Fruit fly (Drosophila melanogaster) whole organism: ENCODE data around the gene CG34398.

ENCODE experiments used
- CG8478 ChIP-seq: fragments of >200 bp; optimal IDR thresholded peaks from 2 replicates; lab custom pipeline; 2018; ENCODE audit warnings: inconsistent platforms
- Dll ChIP-seq: fragments of >200 bp; optimal IDR thresholded peaks from 2 replicates; lab custom pipeline; 2017
- EcR ChIP-seq, 2 experiments: fragments of >200 bp; optimal IDR thresholded peaks; 2 replicates each; lab custom pipeline; 2017; ENCODE audit warnings: missing biosample characterization in 2 of 2, missing genetic modification characterization in 2 of 2, missing genetic modification reagents in 2 of 2
- pan ChIP-seq: fragments of >200 bp; optimal IDR thresholded peaks from 2 replicates; lab custom pipeline; 2017
- psq ChIP-seq: fragments of >200 bp; optimal IDR thresholded peaks from 2 replicates; lab custom pipeline; 2017
- usp ChIP-seq: fragments of >200 bp; optimal IDR thresholded peaks from 2 replicates; lab custom pipeline; 2017; ENCODE audit warnings: missing biosample characterization, missing genetic modification characterization, mixed read lengths

Gene CG34398

DNA sequence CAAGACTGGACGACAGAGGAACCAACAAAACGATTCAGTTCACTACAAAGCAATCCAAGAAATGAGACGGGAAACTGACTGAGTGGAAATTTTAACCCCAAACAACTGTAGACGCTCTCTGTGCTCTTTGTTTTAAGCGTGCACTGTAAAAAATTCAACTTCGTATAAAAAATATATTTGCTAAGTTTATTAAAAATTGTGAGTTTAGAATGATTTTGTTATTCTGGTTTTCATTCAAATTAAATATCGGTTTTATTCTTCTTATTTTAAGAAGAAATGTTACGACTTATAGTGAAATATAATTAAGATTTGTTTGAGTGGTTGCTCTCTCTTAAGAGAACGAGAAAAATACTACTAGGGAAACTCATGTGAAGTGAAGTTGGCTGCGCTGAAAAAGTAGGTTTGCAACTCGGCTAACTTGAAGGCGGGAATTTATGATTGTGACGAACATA, 59.5 kb downstream of the CG34398 start:
- TF ChIP-seq pan, result no peak
- TF ChIP-seq psq (lab: Kevin White, UChicago), result no peak

DNA sequence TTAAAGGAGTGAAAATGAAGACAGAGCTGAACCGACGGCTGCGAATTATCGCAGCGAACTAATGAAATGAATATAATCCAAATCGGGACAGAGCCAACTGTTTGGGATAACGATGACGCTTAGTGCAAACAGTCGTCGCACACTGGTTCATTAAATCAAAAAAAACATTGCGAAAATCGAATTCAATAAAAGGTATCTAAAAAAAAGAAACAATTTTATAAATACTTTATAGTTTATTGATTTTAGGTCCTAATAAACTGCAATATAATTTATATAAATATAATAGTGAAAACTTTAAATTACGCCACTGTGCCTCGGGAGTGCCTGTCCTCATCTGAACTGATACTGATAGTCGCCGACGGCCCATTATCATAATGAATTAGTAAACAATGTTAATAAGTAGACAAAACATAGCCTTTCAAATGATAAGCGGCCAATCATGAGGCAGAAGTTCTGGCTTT, 60.4 kb downstream of the CG34398 start, which contains the start of gene CG31886:
TSS of gene CG31886 (minus strand) at position 51 of the 461 bp plus-strand sequence.
- TF ChIP-seq usp (GFP tag; lab: Kevin White, UChicago) (no peak), EcR (GFP tag; optimal IDR thresholded peaks at IDR 0.05; lab: Kevin White, UChicago) (no peak), Dll (no peak), psq (lab: Kevin White, UChicago) (no peak), pan (no peak), CG8478 (lab: Kevin White, UChicago) (no peak)

DNA sequence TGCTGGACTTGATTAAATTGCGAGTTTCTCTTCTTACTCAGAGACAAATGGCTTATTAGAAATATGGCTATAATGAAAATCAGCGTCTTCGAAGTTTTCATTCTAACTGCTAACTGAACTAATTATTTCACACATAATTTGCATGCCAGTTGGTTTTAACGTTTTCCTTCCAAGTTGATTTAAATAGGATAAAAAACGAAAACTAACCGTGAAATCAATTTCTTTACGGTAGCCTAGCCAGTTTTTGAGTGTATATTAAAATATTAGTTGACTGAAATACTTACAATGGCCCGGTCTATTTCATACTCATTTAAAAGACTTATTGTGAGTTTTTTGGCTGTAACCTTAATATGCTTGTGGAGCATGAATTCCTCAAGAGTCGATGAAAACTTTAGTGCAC, 63.7 kb downstream of the CG34398 start, which contains the start of the genes CG9525 and CG32985:
TSS of gene CG9525 (minus strand) at position 101 of the 400 bp plus-strand sequence.
TSS of gene CG32985 (plus strand) at position 280 of the 400 bp plus-strand sequence.
- no peak for TF ChIP-seq usp (GFP tag; lab: Kevin White, UChicago)
- no peak for TF ChIP-seq EcR (GFP tag; optimal IDR thresholded peaks at IDR 0.05; lab: Kevin White, UChicago)
- no peak for TF ChIP-seq psq (lab: Kevin White, UChicago)
- no peak for TF ChIP-seq CG8478 (lab: Kevin White, UChicago)
- TF ChIP-seq pan, result no peak
- TF ChIP-seq Dll, result no peak

DNA sequence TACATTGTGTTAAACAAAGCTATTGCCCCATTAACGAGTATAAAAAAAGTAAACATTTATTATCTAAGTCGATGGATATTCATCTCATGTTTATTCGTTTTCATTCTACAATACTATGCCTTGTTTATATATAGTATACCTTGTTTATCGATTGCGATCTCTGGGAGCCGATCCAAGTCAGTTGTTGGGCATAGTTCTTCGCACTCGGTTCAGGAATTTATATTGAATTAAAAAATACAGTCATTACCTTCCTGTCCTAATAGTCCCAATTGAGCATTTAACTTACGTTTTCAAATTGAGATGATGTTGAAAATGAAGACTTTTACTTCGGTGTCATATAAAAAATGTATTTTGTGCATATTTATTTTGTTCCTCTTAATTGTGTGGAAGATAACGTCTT, 66.1 kb downstream of the CG34398 start, which contains the start of gene CG32984:
TSS of gene CG32984 (plus strand) at position 301 of the 400 bp plus-strand sequence.
- no peak for TF ChIP-seq CG8478 (lab: Kevin White, UChicago)
- TF ChIP-seq psq (lab: Kevin White, UChicago), result no peak
- no peak for TF ChIP-seq EcR (GFP tag; optimal IDR thresholded peaks at IDR 0.05; lab: Kevin White, UChicago)
- no peak for TF ChIP-seq usp (GFP tag; lab: Kevin White, UChicago)
- TF ChIP-seq pan, result no peak
- TF ChIP-seq Dll, result no peak

DNA sequence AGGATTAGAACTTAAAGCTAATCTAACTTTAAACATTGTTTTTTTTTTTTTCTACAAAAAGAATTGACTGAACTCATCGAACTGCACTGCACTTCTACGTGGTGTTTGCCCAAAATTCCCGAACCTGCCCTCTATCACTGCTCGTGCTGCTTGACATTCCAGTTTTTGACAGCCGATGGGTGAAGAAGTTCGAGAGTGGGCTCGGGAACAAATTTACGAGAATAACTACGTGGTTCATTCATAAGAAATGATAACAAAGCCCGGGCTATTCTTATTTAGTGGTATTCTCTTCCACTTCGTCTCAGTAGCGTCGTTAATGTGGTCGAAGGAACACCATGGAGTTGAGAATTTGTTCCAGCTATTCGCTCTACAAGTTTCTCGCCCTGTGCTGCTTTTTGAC, 68.6 kb downstream of the CG34398 start, which contains the start of gene CG18088:
TSS of gene CG18088 (plus strand) at position 301 of the 400 bp plus-strand sequence.
- TF ChIP-seq CG8478 (lab: Kevin White, UChicago) (no peak), pan (no peak)

DNA sequence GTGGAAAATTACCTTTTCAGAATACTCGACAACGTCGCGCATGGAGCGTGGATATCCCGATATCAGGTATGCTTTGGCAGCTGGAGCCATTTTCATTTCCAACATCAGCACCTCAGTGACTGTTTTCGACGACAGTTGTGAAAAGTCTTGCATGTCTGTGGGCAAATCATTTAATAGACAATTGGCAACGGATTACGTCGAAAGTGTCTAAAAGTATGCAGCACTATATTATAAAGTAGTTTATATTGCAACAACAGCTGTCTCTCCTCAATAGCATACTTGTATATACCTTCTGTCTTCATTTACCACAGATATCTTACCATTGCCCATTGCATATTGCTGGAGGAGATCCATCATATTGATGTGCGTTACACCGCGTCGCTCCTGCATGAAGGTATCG, 74.3 kb downstream of the CG34398 start:
- TF ChIP-seq Dll (no peak), usp (GFP tag; lab: Kevin White, UChicago) (no peak), pan (no peak), psq (lab: Kevin White, UChicago) (no peak), EcR (GFP tag; optimal IDR thresholded peaks at IDR 0.05; lab: Kevin White, UChicago) (no peak), CG8478 (lab: Kevin White, UChicago) (no peak)

DNA sequence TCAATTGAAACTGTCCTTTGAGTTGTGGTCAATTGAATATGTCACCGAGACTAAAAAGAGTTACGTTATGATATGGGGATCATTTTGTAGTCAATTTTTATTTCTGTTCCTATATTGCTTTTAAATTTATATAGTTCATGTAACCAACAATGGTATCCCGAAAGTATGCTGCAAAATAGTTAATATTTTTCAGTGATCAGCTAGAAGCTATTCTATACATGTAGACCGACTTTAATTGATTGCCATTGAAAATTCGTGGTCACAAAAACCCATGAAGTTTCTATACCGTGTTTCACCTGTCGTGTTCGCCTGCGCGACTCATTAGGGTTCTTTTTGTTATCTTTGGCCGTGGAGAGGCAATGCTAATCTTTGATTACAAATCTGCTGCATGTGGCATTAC, 75.9 kb downstream of the CG34398 start:
- no peak for TF ChIP-seq pan
- TF ChIP-seq EcR (GFP tag; optimal IDR thresholded peaks at IDR 0.05; lab: Kevin White, UChicago), result no peak
- no peak for TF ChIP-seq psq (lab: Kevin White, UChicago)
- no peak for TF ChIP-seq usp (GFP tag; lab: Kevin White, UChicago)
- no peak for TF ChIP-seq Dll

DNA sequence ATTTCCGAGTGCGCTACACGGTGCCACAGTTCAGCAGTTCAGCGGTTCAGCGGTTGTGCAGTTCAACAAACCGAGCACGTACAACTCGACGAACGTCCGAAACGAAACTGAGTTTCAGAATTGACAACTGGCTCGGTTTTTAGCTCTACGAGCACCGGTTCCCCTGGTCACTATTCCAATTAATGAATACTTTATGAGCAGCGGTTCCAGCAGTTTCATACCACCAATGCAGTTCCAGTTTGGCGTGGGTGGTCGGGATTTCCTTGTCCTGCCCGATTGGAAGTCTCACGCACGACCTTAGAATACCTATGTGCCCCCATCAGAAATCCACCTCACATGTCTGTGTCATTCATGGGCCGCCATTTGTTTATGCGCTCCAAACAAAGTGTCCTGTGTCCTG, 76.7 kb downstream of the CG34398 start, which contains the start of gene CG9541:
TSS of gene CG9541 (minus strand) at position 101 of the 400 bp plus-strand sequence.
- TF ChIP-seq psq (lab: Kevin White, UChicago) (no peak), usp (GFP tag; lab: Kevin White, UChicago) (no peak), Dll (no peak), EcR (GFP tag; optimal IDR thresholded peaks at IDR 0.05; lab: Kevin White, UChicago) (no peak), pan (no peak), CG8478 (lab: Kevin White, UChicago) (no peak)

DNA sequence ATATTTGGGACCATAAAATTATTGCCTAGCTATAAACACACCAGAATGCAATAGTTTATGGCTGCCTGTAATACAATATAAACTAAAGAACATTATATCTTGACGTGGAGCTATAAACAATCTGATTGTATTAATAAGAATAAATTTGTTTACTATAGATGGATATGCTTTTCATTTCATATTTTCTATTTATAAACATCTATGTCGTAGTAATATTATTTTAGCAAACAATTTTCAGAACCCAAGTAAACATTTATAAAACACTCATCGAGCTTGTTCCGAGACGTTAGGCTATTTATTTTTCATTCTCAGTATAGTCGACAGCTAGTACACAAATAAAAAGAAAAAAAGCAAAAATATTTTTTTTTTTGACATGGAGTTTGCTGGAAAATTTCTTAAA, 81.8 kb downstream of the CG34398 start, which contains the start of gene CG18662:
TSS of gene CG18662 (plus strand) at position 301 of the 400 bp plus-strand sequence.
- TF ChIP-seq CG8478 (lab: Kevin White, UChicago) (no peak), EcR (GFP tag; optimal IDR thresholded peaks at IDR 0.05; lab: Kevin White, UChicago) (no peak), usp (GFP tag; lab: Kevin White, UChicago) (no peak), Dll (no peak), pan (no peak), psq (lab: Kevin White, UChicago) (no peak)

DNA sequence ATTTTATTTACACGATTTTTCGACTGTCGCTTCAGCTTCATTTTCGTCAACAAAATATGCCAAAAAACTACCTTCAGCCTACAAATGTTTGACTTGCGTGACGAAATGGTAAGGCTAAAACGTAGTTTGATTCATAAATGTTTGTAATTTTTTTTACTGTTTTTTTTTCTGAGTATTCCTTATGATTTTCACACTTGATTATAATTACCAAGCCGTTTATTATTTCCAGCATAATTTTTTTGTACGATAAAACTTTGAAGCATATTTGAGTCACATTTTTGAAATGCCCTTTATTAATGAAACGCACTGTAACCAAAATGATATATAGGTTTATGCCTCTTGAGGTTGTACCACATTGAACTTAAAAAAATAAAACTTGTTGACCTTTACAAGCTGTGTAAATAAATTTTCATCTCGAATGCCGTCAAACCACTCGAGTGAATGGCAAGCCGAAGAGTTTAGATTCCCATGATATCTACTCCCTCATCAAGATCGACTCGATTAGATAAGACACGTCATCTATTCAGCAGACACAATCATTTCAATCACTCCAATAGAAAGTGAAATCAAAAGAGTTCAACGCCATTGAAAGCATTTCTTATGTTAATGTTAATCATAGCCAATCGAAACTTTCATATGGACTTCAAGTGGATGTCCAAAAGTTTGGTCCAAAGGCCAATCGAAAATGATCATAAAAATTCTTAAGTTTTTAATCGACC, 84.2 kb downstream of the CG34398 start:
- TF ChIP-seq pan (no peak), EcR (GFP tag; optimal IDR thresholded peaks at IDR 0.05; lab: Kevin White, UChicago) (no peak), Dll (no peak), usp (GFP tag; lab: Kevin White, UChicago) (no peak), CG8478 (lab: Kevin White, UChicago) (no peak), psq (lab: Kevin White, UChicago) (no peak)
